Worm (Caenorhabditis elegans): ENCODE results near the gene chst-1.

The chst-1 gene

ce11 chrII:8071012-8071625, 35.7 kb downstream of the chst-1 start:
- no peak for TF ChIP-seq F52B5.7 (tag; optimal IDR thresholded peaks at IDR 0.05)
- no peak for TF ChIP-seq snpc-1.3 (tag; optimal IDR thresholded peaks at IDR 0.05; ENCODE audit: insufficient read depth)
- TF ChIP-seq pha-4 (tag; optimal IDR thresholded peaks at IDR 0.05) = no peak

DNA sequence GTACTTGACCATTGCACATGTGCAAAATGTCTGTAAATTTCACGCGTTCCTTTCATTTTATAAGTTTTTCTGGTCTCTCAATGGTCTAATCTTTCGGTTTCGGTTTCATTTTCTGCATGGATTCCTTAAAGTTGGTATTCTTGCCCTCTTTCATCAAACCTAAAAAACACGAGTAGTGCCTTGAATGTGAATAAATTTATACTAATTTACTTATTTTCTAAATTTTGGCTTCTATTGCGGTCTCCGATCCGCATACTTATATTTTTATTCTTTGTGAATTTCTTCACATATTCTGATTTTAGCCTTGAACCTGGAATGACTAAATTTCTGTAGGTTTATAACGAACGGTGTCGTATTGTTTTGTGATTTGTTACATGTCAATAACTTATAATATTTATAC, 40.8 kb downstream of the chst-1 start, which contains the start of gene pdha-1:
TSS of gene pdha-1 (plus strand) at position 301 of the 400 bp plus-strand sequence.
- TF ChIP-seq ceh-79 (tag; optimal IDR thresholded peaks at IDR 0.05) (no peak), lsl-1 (GFP tag; optimal IDR thresholded peaks at IDR 0.05) (peak; percentile 10), F33H1.4 (GFP tag; IDR thresholded peaks at IDR 0.05) (no peak), snpc-1.3 (tag; optimal IDR thresholded peaks at IDR 0.05; ENCODE audit: insufficient read depth) (no peak), Y56A3A.18 (GFP tag; IDR thresholded peaks at IDR 0.05) (peak; percentile 44; the same call in 1 of the 2 replicates), hrde-1 (tag; optimal IDR thresholded peaks at IDR 0.05; ENCODE audit: borderline replicate concordance) (peak; percentile 32), dox-1 (GFP tag; IDR thresholded peaks at IDR 0.05) (no peak), nhr-90 (tag; optimal IDR thresholded peaks at IDR 0.05) (no peak), Y53G8AR.9 (GFP tag; conservative IDR thresholded peaks at IDR 0.05) (no peak), F49E8.2 (tag; optimal IDR thresholded peaks at IDR 0.05; ENCODE audit: insufficient read depth) (no peak), hsf-1 (GFP tag; IDR thresholded peaks at IDR 0.05) (peak; percentile 62), T07F8.4 (tag; optimal IDR thresholded peaks at IDR 0.05) (no peak), F57A8.1 (GFP tag; optimal IDR thresholded peaks at IDR 0.05) (no peak), rcor-1 (GFP tag; IDR thresholded peaks at IDR 0.05) (no peak), hlh-12 (tag; optimal IDR thresholded peaks at IDR 0.05) (no peak), mxl-1 (tag; optimal IDR thresholded peaks at IDR 0.05) (no peak), let-607 (tag; optimal IDR thresholded peaks at IDR 0.05) (peak in 1 of 2 experiments; percentile 12), snpc-1.1 (tag; optimal IDR thresholded peaks at IDR 0.05; ENCODE audit: insufficient read depth) (no peak)

DNA sequence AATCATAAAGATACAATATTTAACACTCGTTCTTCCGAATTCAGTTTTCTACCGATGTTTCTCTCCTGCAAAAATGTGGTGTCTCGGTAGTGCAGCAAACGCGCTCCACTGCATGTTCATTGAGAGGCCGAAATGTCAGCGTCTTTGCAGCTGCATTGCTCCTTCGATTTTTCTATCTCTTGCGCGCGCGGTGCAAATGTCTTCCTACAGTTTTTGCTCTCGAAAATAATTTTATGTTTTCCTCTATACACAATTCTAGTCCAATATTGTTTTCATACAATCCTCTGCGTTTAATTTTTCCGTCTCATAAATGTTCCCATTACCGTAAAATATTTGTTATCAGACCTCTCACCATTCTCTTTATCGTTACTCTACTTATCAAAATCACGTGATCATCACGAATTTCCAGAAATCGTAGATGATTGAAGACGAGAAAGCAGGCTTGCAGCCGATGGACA, 44.4 kb downstream of the chst-1 start, which contains the start of gene ufd-2:
TSS of gene ufd-2 (plus strand) at position 408 of the 458 bp plus-strand sequence.
- no peak for TF ChIP-seq madf-6 (GFP tag; IDR thresholded peaks at IDR 0.05)
- no peak for TF ChIP-seq rpc-1 (optimal IDR thresholded peaks at IDR 0.05)
- no peak for TF ChIP-seq rpc-1 (tag; optimal IDR thresholded peaks at IDR 0.05)
- TF ChIP-seq ccch-3 (GFP tag; optimal IDR thresholded peaks at IDR 0.05) = no peak
- TF ChIP-seq cebp-2 (GFP tag; IDR thresholded peaks at IDR 0.05) = no peak
- peak in 1 of 3 experiments; percentile 31 for TF ChIP-seq lin-35 (GFP tag; optimal IDR thresholded peaks at IDR 0.05)
- no peak for TF ChIP-seq zim-3 (tag; optimal IDR thresholded peaks at IDR 0.05)
- no peak for TF ChIP-seq snpc-1.3 (tag; optimal IDR thresholded peaks at IDR 0.05; ENCODE audit: insufficient read depth)
- TF ChIP-seq fkh-3 (tag; optimal IDR thresholded peaks at IDR 0.05) = no peak
- TF ChIP-seq ama-1 (optimal IDR thresholded peaks at IDR 0.05) = no peak
- TF ChIP-seq ama-1 (GFP tag; optimal IDR thresholded peaks at IDR 0.05) = no peak
- TF ChIP-seq ceh-58 (GFP tag; IDR thresholded peaks at IDR 0.05) = no peak
- TF ChIP-seq hmg-20 (GFP tag; IDR thresholded peaks at IDR 0.05) = no peak
- no peak for TF ChIP-seq rec-8 (tag; optimal IDR thresholded peaks at IDR 0.05)
- no peak for TF ChIP-seq nhr-179 (tag; optimal IDR thresholded peaks at IDR 0.05)
- TF ChIP-seq somi-1 (GFP tag; optimal IDR thresholded peaks at IDR 0.05) = no peak
- no peak for TF ChIP-seq attf-6 (GFP tag; IDR thresholded peaks at IDR 0.05)
- 0 out of 2 replicates have a peak, but pooled peaks have one; percentile 62 for TF ChIP-seq ceh-91 (GFP tag; IDR thresholded peaks at IDR 0.05)
- TF ChIP-seq tlf-1 (GFP tag; optimal IDR thresholded peaks at IDR 0.05) = no peak
- peak; percentile 87 for TF ChIP-seq nhr-80 (tag; optimal IDR thresholded peaks at IDR 0.05)
- TF ChIP-seq tbx-9 (tag; optimal IDR thresholded peaks at IDR 0.05; ENCODE audit: borderline replicate concordance) = no peak
- TF ChIP-seq cebp-1 (GFP tag; IDR thresholded peaks at IDR 0.05) = no peak
- no peak for TF ChIP-seq cebp-1 (tag; optimal IDR thresholded peaks at IDR 0.05)
- TF ChIP-seq aptf-2 (GFP tag; conservative IDR thresholded peaks at IDR 0.05) = no peak
- TF ChIP-seq hsf-1 (GFP tag; IDR thresholded peaks at IDR 0.05) = 0 out of 2 replicates have a peak, but pooled peaks have one; percentile 28
- no peak for TF ChIP-seq nhr-120 (GFP tag; IDR thresholded peaks at IDR 0.05)
- TF ChIP-seq sdz-38 (tag; optimal IDR thresholded peaks at IDR 0.05) = no peak
- TF ChIP-seq unc-62 (GFP tag; optimal IDR thresholded peaks at IDR 0.05) = no peak

All from whole organism, young adult.